Fruit fly (Drosophila melanogaster) whole organism, wandering third instar larva: ENCODE measurements around the gene Pus7.

Experiments used
- CG32264 ChIP-seq: fragments of 200-800 bp; sonication (Bioruptor generic); optimal IDR thresholded peaks from 2 replicates; lab custom pipeline; 2016; ENCODE audit warnings: missing biosample characterization, missing genetic modification characterization
- Hr83 ChIP-seq: fragments of 200-300 bp; sonication (Bioruptor generic); optimal IDR thresholded peaks from 2 replicates; lab custom pipeline; 2016; ENCODE audit warnings: missing biosample characterization, mild to moderate bottlenecking, missing genetic modification characterization, moderate library complexity; ENCODE audit not compliant: poor library complexity, severe bottlenecking
- dl ChIP-seq, 2 experiments: fragments of 175-275, 200-275 bp in 1 of 2; fragments of 200-275 bp in 1 of 2; sonication (Bioruptor generic); optimal IDR thresholded peaks; lab custom pipeline; 2018; ENCODE audit warnings: mild to moderate bottlenecking in 2 of 2, missing biosample characterization in 2 of 2, missing genetic modification characterization in 2 of 2, moderate library complexity in 2 of 2; ENCODE audit not compliant: partially characterized antibody in 2 of 2, insufficient read depth in 1 of 2
- jim ChIP-seq: fragments of 175-275, 200-325 bp; sonication (Bioruptor generic); optimal IDR thresholded peaks from 2 replicates; lab custom pipeline; 2016; ENCODE audit warnings: missing biosample characterization, mild to moderate bottlenecking, missing genetic modification characterization
- rgr ChIP-seq: fragments of 200-800 bp; sonication (Bioruptor generic); optimal IDR thresholded peaks from 3 replicates; lab custom pipeline; 2016; ENCODE audit warnings: missing biosample characterization, mild to moderate bottlenecking, missing genetic modification characterization

DNA sequence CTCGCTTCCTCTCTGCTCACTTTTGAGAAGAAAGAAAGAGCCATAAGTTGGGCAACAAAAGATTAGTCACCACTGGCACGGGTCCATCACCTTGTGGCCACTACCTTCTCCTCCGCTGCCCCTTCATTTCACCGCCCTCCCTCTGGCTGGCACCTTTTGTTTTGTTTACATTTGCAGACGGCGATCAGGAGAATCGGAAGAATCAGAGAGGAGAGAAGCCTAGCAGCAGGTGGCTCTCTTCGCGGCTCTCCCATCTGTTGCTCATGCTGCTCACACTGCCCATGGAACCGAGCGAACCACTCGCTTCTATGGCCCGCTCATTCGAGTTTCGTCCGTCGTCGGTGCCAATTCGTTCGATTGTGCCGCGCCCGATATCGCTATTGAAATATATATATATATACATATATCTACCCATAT is 36.6 kb downstream of the Pus7 start:
- peak; percentile 66 for TF ChIP-seq Hr83 (GFP tag; lab: Kevin White, UChicago)
- TF ChIP-seq rgr (GFP tag; lab: Kevin White, UChicago), result peak; percentile 49
- peak; percentile 98 to 99 for TF ChIP-seq dl (GFP tag; optimal IDR thresholded peaks at IDR 0.05; lab: Kevin White, UChicago; ENCODE audit: insufficient read depth in 1 of 2, partially characterized antibody in 2 of 2)
- TF ChIP-seq CG32264, result peak; percentile 41
- peak; percentile 47 for TF ChIP-seq jim (GFP tag; lab: Kevin White, UChicago)
